Worm (Caenorhabditis elegans) whole organism, late embryonic: ENCODE measurements around the gene anat-1.

ENCODE experiments used
- C08G9.2 ChIP-seq: sonication (generic microtip); optimal IDR thresholded peaks from 2 replicates; lab custom pipeline; 2016; ENCODE audit warnings: mild to moderate bottlenecking, missing genetic modification characterization, moderate library complexity, missing compliant biosample characterization
- C38D4.7 ChIP-seq: fragments of 200-800 bp; sonication (Bioruptor generic); optimal IDR thresholded peaks from 2 replicates; lab custom pipeline; 2018; ENCODE audit warnings: mild to moderate bottlenecking, missing genetic modification characterization, moderate library complexity, missing compliant biosample characterization
- K09A11.1 ChIP-seq: sonication (generic microtip); optimal IDR thresholded peaks from 2 replicates; lab custom pipeline; 2017; ENCODE audit warnings: antibody characterized with exemption, mild to moderate bottlenecking, missing genetic modification characterization, missing compliant biosample characterization; ENCODE audit not compliant: insufficient read depth
- ama-1 ChIP-seq: fragments of 150-350 bp; optimal IDR thresholded peaks from 2 replicates; lab custom pipeline; 2014
- ceh-14 ChIP-seq: sonication (generic microtip); optimal IDR thresholded peaks from 2 replicates; lab custom pipeline; 2016; ENCODE audit warnings: missing genotype, missing genetic modification characterization, missing compliant biosample characterization
- ceh-18 ChIP-seq: sonication (generic microtip); optimal IDR thresholded peaks from 2 replicates; lab custom pipeline; 2016; ENCODE audit warnings: missing genetic modification characterization, missing compliant biosample characterization
- ceh-19 ChIP-seq: fragments of 200-800 bp; sonication (Bioruptor generic); optimal IDR thresholded peaks from 2 replicates; lab custom pipeline; 2018; ENCODE audit warnings: mild to moderate bottlenecking, missing genetic modification characterization, missing compliant biosample characterization
- ceh-2 ChIP-seq: sonication (generic microtip); optimal IDR thresholded peaks from 2 replicates; lab custom pipeline; 2016; ENCODE audit warnings: missing genotype, missing genetic modification characterization, missing compliant biosample characterization
- ceh-24 ChIP-seq: sonication (generic microtip); optimal IDR thresholded peaks from 2 replicates; lab custom pipeline; 2016; ENCODE audit warnings: mild to moderate bottlenecking, missing genetic modification characterization, missing compliant biosample characterization
- ceh-30 ChIP-seq: fragments of 150-350 bp; optimal IDR thresholded peaks from 2 replicates; lab custom pipeline; 2014; ENCODE audit warnings: missing biosample characterization, missing genetic modification characterization
- ceh-31 ChIP-seq: sonication (generic microtip); optimal IDR thresholded peaks from 2 replicates; lab custom pipeline; 2016; ENCODE audit warnings: missing genetic modification characterization, missing compliant biosample characterization
- ceh-34 ChIP-seq: sonication (generic microtip); optimal IDR thresholded peaks from 2 replicates; lab custom pipeline; 2016; ENCODE audit warnings: mild to moderate bottlenecking, missing genetic modification characterization, missing compliant biosample characterization
- ceh-45 ChIP-seq: fragments of 200-800 bp; sonication (Bioruptor generic); IDR thresholded peaks from 2 replicates; pipeline ENCODE4 v1.3.6; 2022; ENCODE audit warnings: missing genetic modification reagents, missing genetic modification characterization, missing compliant biosample characterization
- ceh-6 ChIP-seq: fragments of 200-800 bp; sonication (Bioruptor generic); optimal IDR thresholded peaks from 2 replicates; lab custom pipeline; 2018; ENCODE audit warnings: mild to moderate bottlenecking, missing genetic modification characterization, missing compliant biosample characterization
- ceh-9 ChIP-seq: sonication (generic microtip); optimal IDR thresholded peaks from 2 replicates; lab custom pipeline; 2016; ENCODE audit warnings: mild to moderate bottlenecking, missing genetic modification characterization, inconsistent platforms, missing compliant biosample characterization
- che-1 ChIP-seq: sonication (generic microtip); optimal IDR thresholded peaks from 2 replicates; lab custom pipeline; 2016; ENCODE audit warnings: mild to moderate bottlenecking, missing genetic modification characterization, missing compliant biosample characterization
- dmd-4 ChIP-seq: sonication (generic microtip); optimal IDR thresholded peaks from 2 replicates; lab custom pipeline; 2016; ENCODE audit warnings: borderline replicate concordance, missing genetic modification characterization, missing compliant biosample characterization
- eyg-1 ChIP-seq: sonication (generic microtip); optimal IDR thresholded peaks from 2 replicates; lab custom pipeline; 2016; ENCODE audit warnings: missing genotype, missing genetic modification characterization, missing compliant biosample characterization
- fax-1 ChIP-seq: sonication (generic microtip); optimal IDR thresholded peaks from 2 replicates; lab custom pipeline; 2016; ENCODE audit warnings: missing genotype, missing genetic modification characterization, missing compliant biosample characterization
- fkh-10 ChIP-seq: fragments of 150-350 bp; optimal IDR thresholded peaks from 2 replicates; lab custom pipeline; 2014; ENCODE audit warnings: missing biosample characterization, missing genetic modification reagents, missing genetic modification characterization
- gmeb-2 ChIP-seq: sonication (generic microtip); optimal IDR thresholded peaks from 2 replicates; lab custom pipeline; 2016; ENCODE audit warnings: missing genetic modification characterization, inconsistent platforms, missing compliant biosample characterization
- hlh-15 ChIP-seq: sonication (generic microtip); optimal IDR thresholded peaks from 2 replicates; lab custom pipeline; 2016; ENCODE audit warnings: missing genetic modification characterization, missing compliant biosample characterization
- hlh-30 ChIP-seq: sonication (generic microtip); optimal IDR thresholded peaks from 2 replicates; lab custom pipeline; 2017; ENCODE audit warnings: antibody characterized with exemption, missing genetic modification characterization, missing compliant biosample characterization; ENCODE audit not compliant: insufficient read depth
- lin-11 ChIP-seq: fragments of 200-800 bp; sonication (Bioruptor generic); optimal IDR thresholded peaks from 2 replicates; lab custom pipeline; 2018; ENCODE audit warnings: mild to moderate bottlenecking, missing genetic modification characterization, missing compliant biosample characterization
- nfya-1 ChIP-seq: sonication (generic microtip); optimal IDR thresholded peaks from 2 replicates; lab custom pipeline; 2017; ENCODE audit warnings: missing genetic modification characterization, mild to moderate bottlenecking, missing compliant biosample characterization, antibody characterized with exemption, moderate library complexity
- nhr-11 ChIP-seq: fragments of 150-350 bp; optimal IDR thresholded peaks from 2 replicates; lab custom pipeline; 2014; ENCODE audit warnings: missing biosample characterization, missing genetic modification characterization
- npax-4 ChIP-seq: sonication (generic microtip); optimal IDR thresholded peaks from 2 replicates; lab custom pipeline; 2016; ENCODE audit warnings: missing genetic modification characterization, missing compliant biosample characterization
- pat-9 ChIP-seq: fragments of 200-800 bp; sonication (Bioruptor generic); optimal IDR thresholded peaks from 2 replicates; lab custom pipeline; 2018; ENCODE audit warnings: mild to moderate bottlenecking, missing genetic modification characterization, moderate library complexity, missing compliant biosample characterization
- pax-1 ChIP-seq: fragments of 150-350 bp; optimal IDR thresholded peaks from 2 replicates; lab custom pipeline; 2014; ENCODE audit warnings: missing biosample characterization, missing genetic modification characterization
- pha-2 ChIP-seq: sonication (generic microtip); optimal IDR thresholded peaks from 2 replicates; lab custom pipeline; 2017; ENCODE audit warnings: mild to moderate bottlenecking, missing genetic modification characterization, missing compliant biosample characterization
- pha-4 ChIP-seq: fragments of 150-350 bp; optimal IDR thresholded peaks from 2 replicates; lab custom pipeline; 2018; ENCODE audit warnings: missing biosample characterization, missing genetic modification reagents, missing genetic modification characterization
- pros-1 ChIP-seq: fragments of 150-350 bp; optimal IDR thresholded peaks from 2 replicates; lab custom pipeline; 2014; ENCODE audit warnings: missing biosample characterization, missing genetic modification reagents, missing genetic modification characterization
- ref-2 ChIP-seq: sonication (generic microtip); optimal IDR thresholded peaks from 2 replicates; lab custom pipeline; 2016; ENCODE audit warnings: missing genetic modification characterization, missing compliant biosample characterization
- rnt-1 ChIP-seq: sonication (generic microtip); optimal IDR thresholded peaks from 2 replicates; lab custom pipeline; 2016; ENCODE audit warnings: missing genetic modification characterization, missing compliant biosample characterization
- sdc-2 ChIP-seq: sonication (generic microtip); optimal IDR thresholded peaks from 2 replicates; lab custom pipeline; 2016; ENCODE audit warnings: missing genotype, missing genetic modification characterization, missing compliant biosample characterization
- sox-2 ChIP-seq: fragments of 200-800 bp; sonication (Bioruptor generic); IDR thresholded peaks from 2 replicates; pipeline ENCODE4 v1.3.6; 2022; ENCODE audit warnings: missing genetic modification reagents, missing genetic modification characterization, missing compliant biosample characterization
- syd-9 ChIP-seq: sonication (generic microtip); optimal IDR thresholded peaks from 2 replicates; lab custom pipeline; 2016; ENCODE audit warnings: mild to moderate bottlenecking, missing genetic modification characterization, moderate library complexity, missing compliant biosample characterization
- tbx-2 ChIP-seq: sonication (generic microtip); optimal IDR thresholded peaks from 2 replicates; lab custom pipeline; 2016; ENCODE audit warnings: missing genetic modification characterization, missing compliant biosample characterization
- tbx-7 ChIP-seq: sonication (generic microtip); optimal IDR thresholded peaks from 2 replicates; lab custom pipeline; 2016; ENCODE audit warnings: missing genotype, missing genetic modification characterization, missing compliant biosample characterization
- ttx-3 ChIP-seq: sonication (generic microtip); optimal IDR thresholded peaks from 2 replicates; lab custom pipeline; 2016; ENCODE audit warnings: missing genetic modification reagents, missing genetic modification characterization, missing compliant biosample characterization
- unc-3 ChIP-seq, 2 experiments: fragments of 200-800 bp in 1 of 2; sonication (Bioruptor generic) in 1 of 2; sonication (generic microtip) in 1 of 2; conservative IDR thresholded peaks in 1 of 2; optimal IDR thresholded peaks in 1 of 2; 2 replicates each; pipeline versions ENCODE4 v1.3.6 to Lab custom; 2016 to 2022; ENCODE audit warnings: missing compliant biosample characterization in 2 of 2, missing genetic modification characterization in 2 of 2, missing genetic modification reagents in 1 of 2
- unc-42 ChIP-seq: sonication (generic microtip); optimal IDR thresholded peaks from 2 replicates; lab custom pipeline; 2016; ENCODE audit warnings: missing genotype, missing genetic modification characterization, missing compliant biosample characterization
- unc-86 ChIP-seq: sonication (generic microtip); optimal IDR thresholded peaks from 2 replicates; lab custom pipeline; 2016; ENCODE audit warnings: missing genetic modification characterization, missing compliant biosample characterization
- ztf-16 ChIP-seq: sonication (generic microtip); optimal IDR thresholded peaks from 2 replicates; lab custom pipeline; 2017; ENCODE audit warnings: missing genetic modification characterization, missing compliant biosample characterization

Gene anat-1

ce11 chrIV:6806475-6807063, 35.9 kb downstream of the anat-1 start, which contains the start of gene C17H12.10:
Gene C17H12.10, plus strand, starts transcription at chrIV:6806799.
- TF ChIP-seq ceh-45 (no peak), nhr-11 (tag; lab: Kevin White, UChicago) (no peak), unc-42 (tag; lab: Kevin White, UChicago) (peak; percentile 86), ceh-31 (peak; percentile 13), npax-4 (no peak), ceh-18 (peak; percentile 15)

ce11 chrIV:6809756-6810155, 39.1 kb downstream of the anat-1 start:
- TF ChIP-seq ceh-24 (tag; lab: Kevin White, UChicago) (no peak), unc-3 (GFP tag; conservative IDR thresholded peaks at IDR 0.05; lab: Robert Waterston, UW) (no peak), unc-3 (tag; optimal IDR thresholded peaks at IDR 0.05; lab: Kevin White, UChicago) (no peak), syd-9 (tag; lab: Kevin White, UChicago) (peak; percentile 52), che-1 (tag; lab: Kevin White, UChicago) (no peak), ceh-9 (no peak), pat-9 (no peak), gmeb-2 (tag; lab: Kevin White, UChicago) (no peak), pros-1 (tag; lab: Kevin White, UChicago) (no peak), ttx-3 (tag; lab: Kevin White, UChicago) (no peak), pha-2 (no peak), hlh-30 (tag; lab: Kevin White, UChicago) (no peak), pax-1 (tag; lab: Kevin White, UChicago) (no peak), sox-2 (GFP tag; lab: Robert Waterston, UW) (no peak), pha-4 (no peak), rnt-1 (no peak), ceh-14 (peak; percentile 29), K09A11.1 (tag; lab: Kevin White, UChicago) (no peak), C08G9.2 (tag; lab: Kevin White, UChicago) (peak; percentile 3), dmd-4 (tag; lab: Kevin White, UChicago) (no peak), ama-1 (lab: Kevin White, UChicago) (no peak), ceh-19 (peak; percentile 75), eyg-1 (tag; lab: Kevin White, UChicago) (no peak), fkh-10 (peak; percentile 26), ceh-2 (tag; lab: Kevin White, UChicago) (no peak), ceh-34 (tag; lab: Kevin White, UChicago) (peak; percentile 82), ref-2 (tag; lab: Kevin White, UChicago) (peak; percentile 68), ztf-16 (tag; lab: Kevin White, UChicago) (no peak), sdc-2 (tag; lab: Kevin White, UChicago) (peak; percentile 42), ceh-31 (peak; percentile 86), ceh-6 (GFP tag; lab: Kevin White, UChicago) (no peak), C38D4.7 (GFP tag; lab: Kevin White, UChicago) (no peak), fax-1 (tag; lab: Kevin White, UChicago) (no peak), tbx-2 (tag; lab: Kevin White, UChicago) (peak; percentile 54), lin-11 (no peak), ceh-30 (tag; lab: Kevin White, UChicago) (no peak), nfya-1 (tag; lab: Kevin White, UChicago) (peak; percentile 70), tbx-7 (tag; lab: Kevin White, UChicago) (no peak), unc-86 (no peak), unc-42 (tag; lab: Kevin White, UChicago) (peak; percentile 59), ceh-18 (no peak), hlh-15 (tag; lab: Kevin White, UChicago) (no peak)
